Worm (Caenorhabditis elegans): ENCODE data around the gene F17E9.16.

DNA sequence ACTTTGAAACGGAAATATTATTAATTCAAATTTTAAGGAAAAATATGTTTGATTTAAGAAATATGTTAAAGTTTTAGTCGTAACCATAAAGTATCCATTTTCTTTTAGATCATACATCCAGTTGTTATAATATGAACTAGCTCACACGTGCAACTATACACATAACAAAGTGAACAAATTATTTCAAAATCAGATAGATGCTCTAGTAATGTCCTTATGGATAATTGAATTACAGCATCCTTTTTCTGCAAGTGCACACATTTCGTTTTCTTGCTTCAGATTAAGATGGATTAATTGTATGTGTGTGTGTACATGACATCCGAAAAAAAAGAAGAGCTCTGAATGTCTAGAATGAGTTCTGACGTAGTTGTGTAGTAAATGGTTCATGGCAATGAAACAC, 33.5 kb downstream of the F17E9.16 start:
- TF ChIP-seq nhr-6 (tag; optimal IDR thresholded peaks at IDR 0.05) (no peak), lin-15B (tag; optimal IDR thresholded peaks at IDR 0.05) (no peak), dmd-9 (GFP tag; IDR thresholded peaks at IDR 0.05) (no peak), hif-1 (tag; optimal IDR thresholded peaks at IDR 0.05) (no peak), zfp-3 (GFP tag; conservative IDR thresholded peaks at IDR 0.05) (no peak), ama-1 (optimal IDR thresholded peaks at IDR 0.05) (no peak), R02D3.7 (tag; optimal IDR thresholded peaks at IDR 0.05) (no peak), fos-1 (tag; optimal IDR thresholded peaks at IDR 0.05) (no peak), fkh-10 (GFP tag; optimal IDR thresholded peaks at IDR 0.05) (no peak), dve-1 (tag; optimal IDR thresholded peaks at IDR 0.05; ENCODE audit: insufficient read depth) (no peak), dpl-1 (GFP tag; optimal IDR thresholded peaks at IDR 0.05) (no peak)
